Fruit fly (Drosophila melanogaster): Measurements from ENCODE around the gene CG12236.

CG12236 gene

dm6 chrX:5925793-5926418 is 18.0 kb downstream of the CG12236 start (continued):
- TF ChIP-seq Med (GFP tag): peak; percentile 61
- TF ChIP-seq CG6689 (GFP tag; IDR thresholded peaks at IDR 0.05): peak; percentile 30
- TF ChIP-seq CG11504 (tag; optimal IDR thresholded peaks at IDR 0.05): peak; percentile 28
- TF ChIP-seq row (GFP tag; IDR thresholded peaks at IDR 0.05): peak; percentile 48
- peak; percentile 77 for TF ChIP-seq sens (GFP tag)
- TF ChIP-seq CG17385 (GFP tag; optimal IDR thresholded peaks at IDR 0.05): peak; percentile 23

dm6 chrX:5926718-5927117 is 18.8 kb downstream of the CG12236 start:
- TF ChIP-seq D19B (GFP tag; optimal IDR thresholded peaks at IDR 0.05) (peak; percentile 27), Drgx (GFP tag; IDR thresholded peaks at IDR 0.05) (peak; percentile 62; the same call in 1 of the 2 replicates), Med (GFP tag) (peak; percentile 21), Pdp1 (GFP tag; optimal IDR thresholded peaks at IDR 0.05) (peak in 1 of 2 experiments; percentile 68), CG31441 (GFP tag; IDR thresholded peaks at IDR 0.05) (no peak), CG8924 (tag; optimal IDR thresholded peaks at IDR 0.05) (no peak), CG4730 (GFP tag; IDR thresholded peaks at IDR 0.05) (no peak)

- TF ChIP-seq gem (tag; optimal IDR thresholded peaks at IDR 0.05) (peak; percentile 21), Ets65A (GFP tag) (peak; percentile 55), Awh (GFP tag; IDR thresholded peaks at IDR 0.05) (no peak), CG31388 (GFP tag; optimal IDR thresholded peaks at IDR 0.05) (no peak), ewg (GFP tag; optimal IDR thresholded peaks at IDR 0.05) (peak; percentile 2), CG9932 (GFP tag; IDR thresholded peaks at IDR 0.05) (0 out of 2 replicates have a peak, but pooled peaks have one; percentile 13), CG7963 (GFP tag; IDR thresholded peaks at IDR 0.05; ENCODE audit: partially characterized antibody) (no peak), pfk (GFP tag; optimal IDR thresholded peaks at IDR 0.05) (no peak), CG3847 (GFP tag; IDR thresholded peaks at IDR 0.05) (no peak), dati (GFP tag; IDR thresholded peaks at IDR 0.05) (no peak), bsh (GFP tag; optimal IDR thresholded peaks at IDR 0.05) (peak; percentile 6 to 23), lmd (GFP tag; IDR thresholded peaks at IDR 0.05) (peak; percentile 21; the same call in 1 of the 2 replicates), dmrt99B (tag; optimal IDR thresholded peaks at IDR 0.05) (peak; percentile 14), Gug (GFP tag; IDR thresholded peaks at IDR 0.05) (0 out of 4 replicates have a peak, but pooled peaks have one; percentile 19), CG10959 (GFP tag; IDR thresholded peaks at IDR 0.05) (no peak), CG12769 (tag; optimal IDR thresholded peaks at IDR 0.05) (peak; percentile 10), HLH54F (GFP tag; optimal IDR thresholded peaks at IDR 0.05) (no peak), cwo (GFP tag; optimal IDR thresholded peaks at IDR 0.05) (no peak), NC2α (GFP tag; optimal IDR thresholded peaks at IDR 0.05) (no peak), Chrac-16 (GFP tag; optimal IDR thresholded peaks at IDR 0.05) (no peak), nom (GFP tag; optimal IDR thresholded peaks at IDR 0.05) (no peak), CG16815 (GFP tag; optimal IDR thresholded peaks at IDR 0.05) (peak; percentile 12), YL-1 (GFP tag; optimal IDR thresholded peaks at IDR 0.05) (no peak), nau (GFP tag; optimal IDR thresholded peaks at IDR 0.05) (no peak), CG2120 (GFP tag; optimal IDR thresholded peaks at IDR 0.05) (peak; percentile 3), zfh2 (GFP tag; optimal IDR thresholded peaks at IDR 0.05) (peak; percentile 10), z (GFP tag; IDR thresholded peaks at IDR 0.05) (no peak), CG15696 (tag; optimal IDR thresholded peaks at IDR 0.05) (no peak), CG17912 (GFP tag; optimal IDR thresholded peaks at IDR 0.05) (no peak), CG1602 (GFP tag; optimal IDR thresholded peaks at IDR 0.05) (no peak), CG8944 (GFP tag; optimal IDR thresholded peaks at IDR 0.05) (peak; percentile 5), CG1603 (tag; optimal IDR thresholded peaks at IDR 0.05) (peak; percentile 2), nmo (GFP tag; optimal IDR thresholded peaks at IDR 0.05) (peak; percentile 1), CG10565 (GFP tag; optimal IDR thresholded peaks at IDR 0.05) (no peak)
Observed at dm6 chrX:5932345-5932995, 24.5 kb downstream of the CG12236 start.

Measured in whole organism, embryonic.